Fruit fly (Drosophila melanogaster) whole organism, embryonic: ENCODE results near the gene Pex1.

Source experiments
- Aef1 ChIP-seq: fragments of 200-800 bp; sonication (Bioruptor generic); IDR thresholded peaks from 3 replicates; pipeline ENCODE4 v1.3.6; 2022; ENCODE audit warnings: missing biosample characterization, missing genetic modification characterization
- B-H2 ChIP-seq: fragments of 200-800 bp; sonication (Bioruptor generic); optimal IDR thresholded peaks from 2 replicates; lab custom pipeline; 2018; ENCODE audit warnings: missing biosample characterization, mild to moderate bottlenecking, missing genetic modification characterization
- CG10565 ChIP-seq: fragments of 200-800 bp; sonication (Bioruptor generic); optimal IDR thresholded peaks from 3 replicates; lab custom pipeline; 2016; ENCODE audit warnings: missing biosample characterization, mild to moderate bottlenecking, missing genetic modification characterization
- CG12659 ChIP-seq: fragments of 200-800 bp; sonication (Bioruptor generic); optimal IDR thresholded peaks from 3 replicates; lab custom pipeline; 2017; ENCODE audit warnings: mild to moderate bottlenecking, missing biosample characterization, missing genetic modification reagents, missing genetic modification characterization
- CG12769 ChIP-seq: fragments of 200-800 bp; sonication (Bioruptor generic); optimal IDR thresholded peaks from 2 replicates; lab custom pipeline; 2019; ENCODE audit warnings: missing biosample characterization, mild to moderate bottlenecking, missing genetic modification characterization, moderate library complexity
- CG1603 ChIP-seq: fragments of 200-800 bp; sonication (Bioruptor generic); optimal IDR thresholded peaks from 2 replicates; lab custom pipeline; 2019; ENCODE audit warnings: missing biosample characterization, mild to moderate bottlenecking, missing genetic modification characterization, moderate library complexity
- CG17802 ChIP-seq: fragments of 200-800 bp; sonication (Bioruptor generic); optimal IDR thresholded peaks from 2 replicates; lab custom pipeline; 2018; ENCODE audit warnings: missing biosample characterization, mild to moderate bottlenecking, missing genetic modification characterization, moderate library complexity
- CG18262 ChIP-seq: fragments of 200-800 bp; optimal IDR thresholded peaks from 3 replicates; lab custom pipeline; 2019; ENCODE audit warnings: missing biosample characterization, mild to moderate bottlenecking, missing genetic modification characterization, moderate library complexity
- CG2712 ChIP-seq: fragments of 200-800 bp; optimal IDR thresholded peaks from 3 replicates; lab custom pipeline; 2019; ENCODE audit warnings: missing biosample characterization, mild to moderate bottlenecking, missing genetic modification characterization, moderate library complexity
- CG34422 ChIP-seq: fragments of 200-800 bp; sonication (Bioruptor generic); IDR thresholded peaks from 3 replicates; pipeline ENCODE4 v1.3.6; 2022; ENCODE audit warnings: missing biosample characterization, missing genetic modification characterization
- CG5180 ChIP-seq: fragments of 200-800 bp; sonication (Bioruptor generic); optimal IDR thresholded peaks from 3 replicates; lab custom pipeline; 2017; ENCODE audit warnings: missing biosample characterization, missing genetic modification characterization, mild to moderate bottlenecking, moderate library complexity, missing genetic modification reagents
- CG5953 ChIP-seq: fragments of 200-800 bp; sonication (Bioruptor generic); IDR thresholded peaks from 2 replicates; pipeline ENCODE4 v1.3.6; 2022; ENCODE audit warnings: missing biosample characterization, missing genetic modification characterization
- CG6765 ChIP-seq: fragments of 200-800 bp; sonication (Bioruptor generic); optimal IDR thresholded peaks from 3 replicates; lab custom pipeline; 2017; ENCODE audit warnings: missing biosample characterization, mild to moderate bottlenecking, missing genetic modification characterization
- CG8281 ChIP-seq: fragments of 200-800 bp; sonication (Bioruptor generic); optimal IDR thresholded peaks from 2 replicates; lab custom pipeline; 2018; ENCODE audit warnings: missing biosample characterization, mild to moderate bottlenecking, missing genetic modification characterization, moderate library complexity
- CTCF ChIP-seq: fragments of 200-800 bp; sonication (Bioruptor generic); optimal IDR thresholded peaks from 2 replicates; lab custom pipeline; 2017; ENCODE audit warnings: missing biosample characterization, mild to moderate bottlenecking, missing genetic modification characterization, moderate library complexity
- Camta ChIP-seq: fragments of 200-800 bp; sonication (Bioruptor generic); optimal IDR thresholded peaks from 2 replicates; lab custom pipeline; 2016; ENCODE audit warnings: missing biosample characterization, missing genetic modification characterization
- Chrac-16 ChIP-seq: fragments of 200-800 bp; sonication (Bioruptor generic); optimal IDR thresholded peaks from 3 replicates; lab custom pipeline; 2016; ENCODE audit warnings: missing biosample characterization, missing genetic modification characterization
- HmgZ ChIP-seq: fragments of 200-800 bp; sonication (Bioruptor generic); optimal IDR thresholded peaks from 2 replicates; lab custom pipeline; 2018; ENCODE audit warnings: missing biosample characterization, mild to moderate bottlenecking, missing genetic modification characterization
- Hr39 ChIP-seq: fragments of >200 bp; optimal IDR thresholded peaks from 2 replicates; lab custom pipeline; 2017
- Med ChIP-seq: fragments of 200-800 bp; sonication (Bioruptor generic); peaks from one replicate; lab custom pipeline; 2016; ENCODE audit warnings: missing biosample characterization, missing genetic modification characterization, mild to moderate bottlenecking, inconsistent platforms, moderate library complexity
- Oli ChIP-seq: fragments of 200-800 bp; sonication (Bioruptor generic); optimal IDR thresholded peaks from 2 replicates; lab custom pipeline; 2018; ENCODE audit warnings: missing biosample characterization, mild to moderate bottlenecking, missing genetic modification characterization, moderate library complexity
- Scr ChIP-seq: fragments of 200-800 bp; sonication (Bioruptor generic); IDR thresholded peaks from 2 replicates; pipeline ENCODE4 v1.3.6; 2022; ENCODE audit warnings: missing biosample characterization, missing genetic modification characterization; ENCODE audit not compliant: partially characterized antibody
- Xrp1 ChIP-seq: fragments of 200-800 bp; sonication (Bioruptor generic); IDR thresholded peaks from 2 replicates; pipeline ENCODE4 v1.3.6; 2022; ENCODE audit warnings: missing biosample characterization, missing genetic modification characterization
- YL-1 ChIP-seq: fragments of 200-800 bp; sonication (Bioruptor generic); optimal IDR thresholded peaks from 3 replicates; lab custom pipeline; 2017; ENCODE audit warnings: missing biosample characterization, mild to moderate bottlenecking, missing genetic modification characterization
- az2 ChIP-seq: fragments of 200-800 bp; sonication (Bioruptor generic); optimal IDR thresholded peaks from 3 replicates; lab custom pipeline; 2016; ENCODE audit warnings: missing biosample characterization, missing genetic modification characterization
- btn ChIP-seq: fragments of 200-800 bp; sonication (Bioruptor generic); optimal IDR thresholded peaks from 2 replicates; lab custom pipeline; 2016; ENCODE audit warnings: missing biosample characterization, missing genetic modification characterization
- cas ChIP-seq: fragments of 200-800 bp; sonication (Bioruptor generic); IDR thresholded peaks from 2 replicates; pipeline ENCODE4 v1.3.6; 2022; ENCODE audit warnings: missing biosample characterization, missing genetic modification characterization
- chn ChIP-seq: fragments of 200-800 bp; sonication (Bioruptor generic); optimal IDR thresholded peaks from 2 replicates; lab custom pipeline; 2016; ENCODE audit warnings: missing biosample characterization, missing genetic modification characterization
- dpn ChIP-seq, 2 experiments: fragments of 200-800 bp; sonication (Bioruptor generic); optimal IDR thresholded peaks; 3 replicates each; lab custom pipeline; 2016; ENCODE audit warnings: missing biosample characterization in 2 of 2, missing genetic modification characterization in 2 of 2
- gcm ChIP-seq: fragments of 200-800 bp; sonication (Bioruptor generic); optimal IDR thresholded peaks from 2 replicates; lab custom pipeline; 2019; ENCODE audit warnings: missing biosample characterization, mild to moderate bottlenecking, missing genetic modification characterization, moderate library complexity
- gt ChIP-seq: fragments of 200-800 bp; sonication (Bioruptor generic); IDR thresholded peaks from 2 replicates; pipeline ENCODE4 v1.3.6; 2022; ENCODE audit warnings: missing biosample characterization, missing genetic modification characterization
- kay ChIP-seq: fragments of 200-800 bp; sonication (Bioruptor generic); optimal IDR thresholded peaks from 2 replicates; lab custom pipeline; 2016; ENCODE audit warnings: missing biosample characterization, missing genetic modification characterization
- maf-S ChIP-seq: fragments of 200-800 bp; sonication (Bioruptor generic); optimal IDR thresholded peaks from 2 replicates; lab custom pipeline; 2016; ENCODE audit warnings: missing biosample characterization, missing genetic modification characterization
- pho ChIP-seq: fragments of 200-800 bp; sonication (Bioruptor generic); optimal IDR thresholded peaks from 2 replicates; lab custom pipeline; 2016; ENCODE audit warnings: missing biosample characterization, missing genetic modification characterization
- pnt ChIP-seq: fragments of 200-800 bp; sonication (Bioruptor generic); optimal IDR thresholded peaks from 3 replicates; lab custom pipeline; 2016; ENCODE audit warnings: missing biosample characterization, missing genetic modification characterization
- pros ChIP-seq: fragments of 200-800 bp; sonication (Bioruptor generic); optimal IDR thresholded peaks from 3 replicates; lab custom pipeline; 2019; ENCODE audit warnings: missing biosample characterization, mild to moderate bottlenecking, missing genetic modification characterization, moderate library complexity
- pzg ChIP-seq: fragments of 200-800 bp; sonication (Bioruptor generic); optimal IDR thresholded peaks from 3 replicates; lab custom pipeline; 2018; ENCODE audit warnings: missing biosample characterization, mild to moderate bottlenecking, missing genetic modification characterization, moderate library complexity
- repo ChIP-seq: fragments of 200-800 bp; sonication (Bioruptor generic); optimal IDR thresholded peaks from 2 replicates; lab custom pipeline; 2016; ENCODE audit warnings: missing biosample characterization, missing genetic modification characterization
- rib ChIP-seq: fragments of 200-800 bp; sonication (Bioruptor generic); IDR thresholded peaks from 2 replicates; pipeline ENCODE4 v1.3.6; 2022; ENCODE audit warnings: missing biosample characterization, missing genetic modification characterization
- salm ChIP-seq: fragments of 200-800 bp; sonication (Bioruptor generic); optimal IDR thresholded peaks from 2 replicates; lab custom pipeline; 2018; ENCODE audit warnings: missing biosample characterization, mild to moderate bottlenecking, missing genetic modification characterization
- sd ChIP-seq: fragments of 200-800 bp; sonication (Bioruptor generic); optimal IDR thresholded peaks from 3 replicates; lab custom pipeline; 2018; ENCODE audit warnings: missing biosample characterization, mild to moderate bottlenecking, missing genetic modification characterization, moderate library complexity
- sens ChIP-seq: fragments of 200-800 bp; sonication (Bioruptor generic); peaks from one replicate; lab custom pipeline; 2016; ENCODE audit warnings: missing biosample characterization, missing genetic modification characterization
- sens-2 ChIP-seq: fragments of 200-800 bp; sonication (Bioruptor generic); IDR thresholded peaks from 2 replicates; pipeline ENCODE4 v1.3.6; 2022; ENCODE audit warnings: missing biosample characterization, missing genetic modification characterization
- sisA ChIP-seq: fragments of 200-800 bp; sonication (Bioruptor generic); IDR thresholded peaks from 2 replicates; pipeline ENCODE4 v1.3.6; 2022; ENCODE audit warnings: missing biosample characterization, missing genetic modification characterization
- sqz ChIP-seq: fragments of 200-800 bp; sonication (Bioruptor generic); optimal IDR thresholded peaks from 3 replicates; lab custom pipeline; 2018; ENCODE audit warnings: missing biosample characterization, mild to moderate bottlenecking, missing genetic modification characterization
- tgo ChIP-seq: fragments of 200-800 bp; sonication (Bioruptor generic); IDR thresholded peaks from 3 replicates; pipeline ENCODE4 v1.3.6; 2022; ENCODE audit warnings: missing biosample characterization, missing genetic modification characterization
- trh ChIP-seq: fragments of 200-800 bp; sonication (Bioruptor generic); optimal IDR thresholded peaks from 2 replicates; lab custom pipeline; 2016; ENCODE audit warnings: missing biosample characterization, missing genetic modification characterization
- vvl ChIP-seq: fragments of 200-800 bp; sonication (Bioruptor generic); IDR thresholded peaks from 2 replicates; pipeline ENCODE4 v1.3.6; 2022; ENCODE audit warnings: missing biosample characterization, missing genetic modification characterization
- zfh1 ChIP-seq: fragments of 200-800 bp; sonication (Bioruptor generic); IDR thresholded peaks from 3 replicates; pipeline ENCODE4 v1.3.6; 2022; ENCODE audit warnings: missing biosample characterization, missing genetic modification characterization

Gene Pex1

dm6 chr3L:14062702-14063101 is 9.0 kb upstream of the Pex1 start:
- TF ChIP-seq tgo (no peak), sens (GFP tag; lab: Kevin White, UChicago) (peak; percentile 37), sisA (GFP tag; lab: Robert Waterston, UW) (no peak), sd (tag; lab: Kevin White, UChicago) (peak; percentile 55), dpn (GFP tag; optimal IDR thresholded peaks at IDR 0.05; lab: Kevin White, UChicago) (no peak), CG8281 (tag; lab: Kevin White, UChicago) (peak; percentile 94), Xrp1 (GFP tag; lab: Robert Waterston, UW) (no peak)

dm6 chr3L:14063241-14064064 is 8.2 kb upstream of the Pex1 start:
- TF ChIP-seq Oli (tag; lab: Kevin White, UChicago), result peak; percentile 21
- TF ChIP-seq B-H2 (GFP tag; lab: Kevin White, UChicago), result no peak
- peak; percentile 5 for TF ChIP-seq CG2712
- TF ChIP-seq CG18262, result peak; percentile 35
- no peak for TF ChIP-seq sqz (GFP tag; lab: Kevin White, UChicago)
- TF ChIP-seq sens-2, result no peak
- no peak for TF ChIP-seq CG1603 (tag; lab: Kevin White, UChicago)
- no peak for TF ChIP-seq Chrac-16 (GFP tag; lab: Kevin White, UChicago)
- no peak for TF ChIP-seq CTCF (GFP tag; lab: Kevin White, UChicago)
- no peak for TF ChIP-seq az2
- no peak for TF ChIP-seq pros (GFP tag; lab: Kevin White, UChicago)
- no peak for TF ChIP-seq CG6765 (GFP tag; lab: Kevin White, UChicago)
- no peak for TF ChIP-seq CG5180 (GFP tag; lab: Kevin White, UChicago)
- no peak for TF ChIP-seq btn (GFP tag; lab: Kevin White, UChicago)
- TF ChIP-seq pzg (GFP tag; lab: Kevin White, UChicago), result no peak
- TF ChIP-seq CG17802 (tag; lab: Kevin White, UChicago), result no peak
- TF ChIP-seq gcm (GFP tag; lab: Kevin White, UChicago), result no peak
- no peak for TF ChIP-seq maf-S (GFP tag; lab: Kevin White, UChicago)
- no peak for TF ChIP-seq Aef1
- TF ChIP-seq CG12769 (tag; lab: Kevin White, UChicago), result peak; percentile 1
- TF ChIP-seq cas (GFP tag; lab: Robert Waterston, UW), result no peak
- TF ChIP-seq kay (GFP tag; lab: Kevin White, UChicago), result no peak
- no peak for TF ChIP-seq CG10565 (GFP tag; lab: Kevin White, UChicago)
- no peak for TF ChIP-seq Scr (GFP tag; lab: Robert Waterston, UW)
- TF ChIP-seq repo (GFP tag; lab: Kevin White, UChicago), result no peak
- TF ChIP-seq YL-1, result no peak
- TF ChIP-seq CG5953 (GFP tag; lab: Robert Waterston, UW), result no peak
- no peak for TF ChIP-seq chn (GFP tag; lab: Kevin White, UChicago)
- peak; percentile 64 for TF ChIP-seq sens (GFP tag; lab: Kevin White, UChicago)
- TF ChIP-seq trh (GFP tag; lab: Kevin White, UChicago), result no peak
- no peak for TF ChIP-seq pho (GFP tag; lab: Kevin White, UChicago)
- 0 out of 3 replicates have a peak, but pooled peaks have one; percentile 18 for TF ChIP-seq CG34422 (GFP tag; lab: Robert Waterston, UW)
- no peak for TF ChIP-seq zfh1 (GFP tag; lab: Robert Waterston, UW)
- no peak for TF ChIP-seq CG12659
- 0 out of 2 replicates have a peak, but pooled peaks have one; percentile 12 for TF ChIP-seq rib (GFP tag; lab: Robert Waterston, UW)
- no peak for TF ChIP-seq salm (tag; lab: Kevin White, UChicago)
- no peak for TF ChIP-seq Hr39 (lab: Kevin White, UChicago)
- no peak for TF ChIP-seq pnt (GFP tag; lab: Kevin White, UChicago)
- peak; percentile 46 for TF ChIP-seq Med (GFP tag; lab: Kevin White, UChicago)
- TF ChIP-seq gt (GFP tag; lab: Robert Waterston, UW), result no peak
- no peak for TF ChIP-seq HmgZ (tag; lab: Kevin White, UChicago)
- TF ChIP-seq Camta, result no peak
- 0 out of 2 replicates have a peak, but pooled peaks have one; percentile 9 for TF ChIP-seq vvl (GFP tag; lab: Robert Waterston, UW)
